Fruit fly (Drosophila melanogaster): Measurements from ENCODE around the gene hay.

The hay gene

dm6 chr3L:10626199-10626598 lies 4.7 kb upstream of the hay start, which contains the start of gene CG34238:
CG34238 (plus strand) TSS chr3L:10626499.
- no peak for TF ChIP-seq Hr38 (GFP tag; optimal IDR thresholded peaks at IDR 0.05)
- TF ChIP-seq achi (GFP tag; optimal IDR thresholded peaks at IDR 0.05) = no peak
- no peak for TF ChIP-seq CG1621 (tag; optimal IDR thresholded peaks at IDR 0.05)
- TF ChIP-seq Ets96B (tag; optimal IDR thresholded peaks at IDR 0.05) = no peak
- no peak for TF ChIP-seq CG15336 (GFP tag; IDR thresholded peaks at IDR 0.05)
- TF ChIP-seq CG8319 (GFP tag; optimal IDR thresholded peaks at IDR 0.05) = no peak
- no peak for TF ChIP-seq CG11294 (GFP tag; IDR thresholded peaks at IDR 0.05)

- TF ChIP-seq Ets21C (GFP tag; optimal IDR thresholded peaks at IDR 0.05) = no peak
- TF ChIP-seq spab (GFP tag; optimal IDR thresholded peaks at IDR 0.05) = no peak
- no peak for TF ChIP-seq lz (GFP tag; optimal IDR thresholded peaks at IDR 0.05)
- no peak for TF ChIP-seq CG9139 (GFP tag; optimal IDR thresholded peaks at IDR 0.05)
- no peak for TF ChIP-seq CG6808 (GFP tag; optimal IDR thresholded peaks at IDR 0.05)
- no peak for TF ChIP-seq Sox102F (GFP tag; optimal IDR thresholded peaks at IDR 0.05)
- TF ChIP-seq Gug (GFP tag; IDR thresholded peaks at IDR 0.05) = no peak
- no peak for TF ChIP-seq OdsH (GFP tag; optimal IDR thresholded peaks at IDR 0.05)
- TF ChIP-seq CG8319 (GFP tag; optimal IDR thresholded peaks at IDR 0.05) = no peak
- no peak for TF ChIP-seq cyc (GFP tag; optimal IDR thresholded peaks at IDR 0.05)
- TF ChIP-seq vri (GFP tag; optimal IDR thresholded peaks at IDR 0.05) = no peak
Measured at dm6 chr3L:10628384-10628783, 2.5 kb upstream of the hay start, which contains the start of gene CG14151. CG14151 (minus strand) TSS chr3L:10628484.

- TF ChIP-seq CG15336 (GFP tag; IDR thresholded peaks at IDR 0.05) = no peak
- TF ChIP-seq Eip93F (GFP tag; optimal IDR thresholded peaks at IDR 0.05) = no peak
- no peak for TF ChIP-seq CG11762 (GFP tag; optimal IDR thresholded peaks at IDR 0.05; ENCODE audit: insufficient read depth)
- no peak for TF ChIP-seq Hr39 (GFP tag; optimal IDR thresholded peaks at IDR 0.05)
- no peak for TF ChIP-seq Gug (GFP tag; IDR thresholded peaks at IDR 0.05)
- TF ChIP-seq Blimp-1 (GFP tag; optimal IDR thresholded peaks at IDR 0.05) = no peak
- TF ChIP-seq Ets96B (tag; optimal IDR thresholded peaks at IDR 0.05) = no peak
- TF ChIP-seq CG9139 (GFP tag; optimal IDR thresholded peaks at IDR 0.05) = no peak
- no peak for TF ChIP-seq CG11294 (GFP tag; IDR thresholded peaks at IDR 0.05)
Measured at dm6 chr3L:10629969-10630368, 910 bp upstream of the hay start, which contains the start of gene CG42536. CG42536 (minus strand) TSS chr3L:10630069.

- TF ChIP-seq CG7368 (GFP tag; optimal IDR thresholded peaks at IDR 0.05) (no peak), lz (GFP tag; optimal IDR thresholded peaks at IDR 0.05) (peak; percentile 85), Blimp-1 (GFP tag; optimal IDR thresholded peaks at IDR 0.05) (peak; percentile 88), fd85E (GFP tag; optimal IDR thresholded peaks at IDR 0.05) (peak; percentile 37), CG15336 (GFP tag; IDR thresholded peaks at IDR 0.05) (peak; percentile 94), acj6 (GFP tag; optimal IDR thresholded peaks at IDR 0.05) (peak; percentile 92), pdm3 (GFP tag; optimal IDR thresholded peaks at IDR 0.05) (peak; percentile 83), CG11762 (GFP tag; optimal IDR thresholded peaks at IDR 0.05; ENCODE audit: insufficient read depth) (peak; percentile 76), ss (GFP tag; optimal IDR thresholded peaks at IDR 0.05) (peak in 1 of 2 experiments; percentile 96), salr (GFP tag; optimal IDR thresholded peaks at IDR 0.05) (peak in 1 of 2 experiments; percentile 84), CG6792 (GFP tag; optimal IDR thresholded peaks at IDR 0.05) (peak; percentile 87), CG3032 (tag; optimal IDR thresholded peaks at IDR 0.05) (peak; percentile 97), dsx (GFP tag; optimal IDR thresholded peaks at IDR 0.05; ENCODE audit: poor library complexity, severe bottlenecking) (peak; percentile 94), Hr4 (GFP tag; optimal IDR thresholded peaks at IDR 0.05) (no peak), Ets96B (tag; optimal IDR thresholded peaks at IDR 0.05) (peak; percentile 94), CG1621 (tag; optimal IDR thresholded peaks at IDR 0.05) (no peak), vri (GFP tag; optimal IDR thresholded peaks at IDR 0.05) (no peak), CG11294 (GFP tag; IDR thresholded peaks at IDR 0.05) (peak; percentile 92), svp (GFP tag) (no peak), CG32006 (GFP tag; optimal IDR thresholded peaks at IDR 0.05) (peak; percentile 96), cyc (GFP tag; optimal IDR thresholded peaks at IDR 0.05) (peak; percentile 84), CG34406 (GFP tag; optimal IDR thresholded peaks at IDR 0.05) (peak; percentile 96), Sox102F (GFP tag; optimal IDR thresholded peaks at IDR 0.05) (no peak), Eip75B (GFP tag; optimal IDR thresholded peaks at IDR 0.05) (peak; percentile 82), Gug (GFP tag; IDR thresholded peaks at IDR 0.05) (peak; percentile 91), Sox14 (GFP tag; optimal IDR thresholded peaks at IDR 0.05) (peak; percentile 84), achi (GFP tag; optimal IDR thresholded peaks at IDR 0.05) (peak; percentile 96), topi (GFP tag; optimal IDR thresholded peaks at IDR 0.05) (peak; percentile 86), CG6276 (GFP tag; optimal IDR thresholded peaks at IDR 0.05) (no peak), fkh (GFP tag; optimal IDR thresholded peaks at IDR 0.05) (peak; percentile 78), fd59A (GFP tag; optimal IDR thresholded peaks at IDR 0.05) (peak; percentile 75), Smox (GFP tag; optimal IDR thresholded peaks at IDR 0.05) (peak; percentile 78), Eip93F (GFP tag; optimal IDR thresholded peaks at IDR 0.05) (peak; percentile 66), CG9139 (GFP tag; optimal IDR thresholded peaks at IDR 0.05) (peak; percentile 88), Hr39 (GFP tag; optimal IDR thresholded peaks at IDR 0.05) (peak; percentile 85), Hr38 (GFP tag; optimal IDR thresholded peaks at IDR 0.05) (no peak), CG6854 (GFP tag; optimal IDR thresholded peaks at IDR 0.05) (peak; percentile 90)
Measured at dm6 chr3L:10637819-10638218, 6.9 kb downstream of the hay start, which contains the start of gene Cnep1r2. Cnep1r2 (plus strand) TSS chr3L:10638146.
